Worm (Caenorhabditis elegans): ENCODE data around the gene swd-2.2.

DNA sequence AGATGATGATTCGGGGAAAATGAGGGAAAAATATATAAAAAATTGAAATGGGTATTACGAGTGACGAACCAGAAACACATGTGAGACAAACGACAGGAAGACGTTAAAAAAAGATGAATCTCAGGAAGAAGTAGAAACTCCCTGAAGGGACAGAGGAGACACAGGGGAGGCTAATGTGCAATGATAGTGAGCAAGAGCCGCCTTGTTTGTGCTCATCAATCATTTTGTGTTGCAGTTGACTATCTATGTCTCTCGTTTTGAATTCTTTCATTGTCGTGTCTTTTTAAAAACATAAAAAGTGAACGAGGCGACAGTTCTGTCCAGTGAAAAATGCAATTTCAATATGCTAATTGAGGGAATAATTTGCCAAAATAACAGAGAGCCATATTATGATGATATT lies 49.3 kb upstream of the swd-2.2 start:
- TF ChIP-seq elt-3 (tag; optimal IDR thresholded peaks at IDR 0.05) (no peak), daf-12 (tag; optimal IDR thresholded peaks at IDR 0.05) (no peak), eor-1 (tag; optimal IDR thresholded peaks at IDR 0.05) (no peak), ama-1 (optimal IDR thresholded peaks at IDR 0.05) (no peak)

Data from whole organism, L3 larva.